Worm (Caenorhabditis elegans) whole organism, L2 larva: Measurements from ENCODE around the gene C09B9.1.
"Not testable (repeated sequence)": the region's sequence is repeated elsewhere in the genome, so short reads cannot be mapped to it uniquely, and the experiment has no call there.

ENCODE experiments used
- C34F6.9 ChIP-seq: fragments of 150-350 bp; optimal IDR thresholded peaks from 2 replicates; lab custom pipeline; 2014; ENCODE audit warnings: missing biosample characterization, missing genetic modification characterization
- F13H6.1 ChIP-seq: sonication (generic microtip); optimal IDR thresholded peaks from 2 replicates; lab custom pipeline; 2016; ENCODE audit warnings: missing genetic modification characterization, missing compliant biosample characterization
- R02D3.7 ChIP-seq: fragments of 150-350 bp; optimal IDR thresholded peaks from 2 replicates; lab custom pipeline; 2014; ENCODE audit warnings: missing biosample characterization, missing genetic modification characterization
- aly-2 ChIP-seq: fragments of 150-350 bp; optimal IDR thresholded peaks from 2 replicates; lab custom pipeline; 2014; ENCODE audit warnings: missing biosample characterization, missing genetic modification characterization
- ama-1 ChIP-seq: fragments of 150-350 bp; optimal IDR thresholded peaks from 2 replicates; lab custom pipeline; 2018; ENCODE audit warnings: inconsistent platforms
- blmp-1 ChIP-seq: sonication (generic microtip); optimal IDR thresholded peaks from 2 replicates; lab custom pipeline; 2017; ENCODE audit warnings: missing genetic modification characterization, mild to moderate bottlenecking, missing compliant biosample characterization, antibody characterized with exemption, moderate library complexity; ENCODE audit not compliant: insufficient read depth
- ceh-16 ChIP-seq: fragments of 150-350 bp; optimal IDR thresholded peaks from 2 replicates; lab custom pipeline; 2014; ENCODE audit warnings: missing biosample characterization, missing genetic modification characterization
- crh-2 ChIP-seq: sonication (generic microtip); optimal IDR thresholded peaks from 2 replicates; lab custom pipeline; 2017; ENCODE audit warnings: missing biosample characterization, missing genetic modification characterization
- dmd-4 ChIP-seq: sonication (generic microtip); optimal IDR thresholded peaks from 2 replicates; lab custom pipeline; 2017; ENCODE audit warnings: missing biosample characterization, missing genetic modification characterization
- elt-1 ChIP-seq: fragments of 150-350 bp; optimal IDR thresholded peaks from 2 replicates; lab custom pipeline; 2014; ENCODE audit warnings: missing biosample characterization, missing genetic modification characterization
- elt-3 ChIP-seq: sonication (generic microtip); optimal IDR thresholded peaks from 2 replicates; lab custom pipeline; 2017; ENCODE audit warnings: missing biosample characterization, missing genetic modification characterization
- fos-1 ChIP-seq: fragments of 150-350 bp; optimal IDR thresholded peaks from 2 replicates; lab custom pipeline; 2014; ENCODE audit warnings: missing biosample characterization, missing genetic modification characterization
- gmeb-1 ChIP-seq: fragments of 150-350 bp; optimal IDR thresholded peaks from 2 replicates; lab custom pipeline; 2014; ENCODE audit warnings: missing biosample characterization, missing genetic modification characterization
- lin-11 ChIP-seq: fragments of 150-350 bp; sonication (generic microtip); optimal IDR thresholded peaks from 2 replicates; lab custom pipeline; 2014; ENCODE audit warnings: missing biosample characterization, missing genetic modification characterization, inconsistent platforms, mixed read lengths
- lin-13 ChIP-seq: fragments of 150-350 bp; optimal IDR thresholded peaks from 2 replicates; lab custom pipeline; 2014; ENCODE audit warnings: missing biosample characterization, missing genetic modification reagents, missing genetic modification characterization
- lin-39 ChIP-seq: fragments of 150-350 bp; optimal IDR thresholded peaks from 2 replicates; lab custom pipeline; 2014; ENCODE audit warnings: missing biosample characterization, missing genetic modification reagents, missing genetic modification characterization
- lsy-2 ChIP-seq, 2 experiments: fragments of 150-350 bp in 1 of 2; sonication (generic microtip) in 1 of 2; optimal IDR thresholded peaks; 2 replicates each; lab custom pipeline; 2014 to 2017; ENCODE audit warnings: missing biosample characterization in 2 of 2, missing genetic modification characterization in 2 of 2
- mab-5 ChIP-seq: fragments of 150-350 bp; optimal IDR thresholded peaks from 2 replicates; lab custom pipeline; 2014; ENCODE audit warnings: missing biosample characterization, missing genetic modification characterization
- mbf-1 ChIP-seq: sonication (generic microtip); optimal IDR thresholded peaks from 2 replicates; lab custom pipeline; 2017; ENCODE audit warnings: missing biosample characterization, missing genetic modification characterization
- mdl-1 ChIP-seq, 2 experiments: fragments of 150-350 bp in 1 of 2; sonication (generic microtip) in 1 of 2; optimal IDR thresholded peaks; 2 replicates each; lab custom pipeline; 2017; ENCODE audit warnings: missing biosample characterization in 2 of 2, missing genetic modification characterization in 2 of 2
- nhr-10 ChIP-seq: sonication (generic microtip); optimal IDR thresholded peaks from 2 replicates; lab custom pipeline; 2017; ENCODE audit warnings: missing biosample characterization, missing genetic modification characterization
- nhr-11 ChIP-seq: fragments of 150-350 bp; optimal IDR thresholded peaks from 2 replicates; lab custom pipeline; 2014; ENCODE audit warnings: missing biosample characterization, missing genetic modification characterization
- nhr-12 ChIP-seq: fragments of 150-350 bp; optimal IDR thresholded peaks from 2 replicates; lab custom pipeline; 2014; ENCODE audit warnings: missing biosample characterization, missing genetic modification characterization
- nhr-21 ChIP-seq: fragments of 150-350 bp; optimal IDR thresholded peaks from 2 replicates; lab custom pipeline; 2014; ENCODE audit warnings: missing biosample characterization, missing genetic modification characterization
- nhr-237 ChIP-seq: fragments of 150-350 bp; optimal IDR thresholded peaks from 2 replicates; lab custom pipeline; 2014; ENCODE audit warnings: missing biosample characterization, missing genetic modification characterization
- nhr-25 ChIP-seq: fragments of 150-350 bp; sonication (generic microtip); optimal IDR thresholded peaks from 3 replicates; lab custom pipeline; 2014; ENCODE audit warnings: missing biosample characterization, missing genetic modification characterization
- nhr-6 ChIP-seq: fragments of 150-350 bp; optimal IDR thresholded peaks from 2 replicates; lab custom pipeline; 2014; ENCODE audit warnings: missing biosample characterization, missing genetic modification characterization
- nhr-77 ChIP-seq: fragments of 150-350 bp; optimal IDR thresholded peaks from 2 replicates; lab custom pipeline; 2014; ENCODE audit warnings: missing biosample characterization, missing genetic modification characterization
- skn-1 ChIP-seq: sonication (generic microtip); optimal IDR thresholded peaks from 2 replicates; lab custom pipeline; 2017; ENCODE audit warnings: missing biosample characterization, missing genetic modification characterization
- sma-3 ChIP-seq: sonication (generic microtip); optimal IDR thresholded peaks from 2 replicates; lab custom pipeline; 2016; ENCODE audit warnings: missing genetic modification reagents, missing genetic modification characterization, missing compliant biosample characterization
- sma-9 ChIP-seq, 2 experiments: fragments of 150-350 bp in 1 of 2; sonication (generic microtip) in 1 of 2; optimal IDR thresholded peaks; 2 replicates each; lab custom pipeline; 2014 to 2016; ENCODE audit warnings: missing genetic modification characterization in 2 of 2, mild to moderate bottlenecking in 1 of 2, missing biosample characterization in 1 of 2, missing compliant biosample characterization in 1 of 2, missing genetic modification reagents in 1 of 2, moderate library complexity in 1 of 2
- snpc-4 ChIP-seq: fragments of 150-350 bp; optimal IDR thresholded peaks from 2 replicates; lab custom pipeline; 2014; ENCODE audit warnings: missing biosample characterization, missing genetic modification characterization
- unc-55 ChIP-seq: fragments of 150-350 bp; sonication (generic microtip); optimal IDR thresholded peaks from 3 replicates; lab custom pipeline; 2014; ENCODE audit warnings: missing biosample characterization, missing genetic modification reagents, missing genetic modification characterization
- zag-1 ChIP-seq: fragments of 150-350 bp; optimal IDR thresholded peaks from 2 replicates; lab custom pipeline; 2014; ENCODE audit warnings: missing biosample characterization, missing genetic modification characterization
- ztf-1 ChIP-seq: fragments of 200-800 bp; sonication (Bioruptor generic); conservative IDR thresholded peaks from 2 replicates; pipeline ENCODE4 v1.3.6; 2022; ENCODE audit warnings: missing genetic modification characterization, missing compliant biosample characterization
- ztf-11 ChIP-seq: sonication (generic microtip); optimal IDR thresholded peaks from 2 replicates; lab custom pipeline; 2017; ENCODE audit warnings: missing biosample characterization, missing genetic modification characterization

Gene C09B9.1

DNA sequence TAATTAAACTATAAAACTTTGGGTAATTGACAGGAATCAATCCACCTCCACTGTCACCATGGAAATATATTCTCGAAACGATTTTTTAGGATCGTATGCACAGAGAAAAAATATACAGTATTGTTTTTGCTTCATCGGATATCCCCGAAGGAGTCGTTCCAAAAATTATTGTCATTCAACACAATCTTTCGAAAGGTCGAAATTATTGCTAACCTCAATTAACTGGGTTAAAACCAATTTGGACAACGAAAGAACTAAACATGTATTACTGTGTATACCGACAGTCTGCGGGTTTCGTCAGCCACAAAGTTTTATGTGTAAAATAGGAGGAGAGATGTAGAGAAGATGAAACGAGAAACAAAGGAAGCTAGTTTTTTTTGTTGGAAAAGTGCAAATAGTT is 25.7 kb downstream of the C09B9.1 start:
- TF ChIP-seq crh-2 (tag; lab: Kevin White, UChicago) = no peak
- no peak for TF ChIP-seq gmeb-1
- TF ChIP-seq ztf-11 (tag; lab: Kevin White, UChicago) = no peak
- no peak for TF ChIP-seq nhr-6
- TF ChIP-seq nhr-21 (tag; lab: Kevin White, UChicago) = peak; percentile 11
- TF ChIP-seq elt-1 (tag; lab: Kevin White, UChicago) = no peak
- peak; percentile 63 for TF ChIP-seq ama-1
- TF ChIP-seq sma-9 (GFP tag; optimal IDR thresholded peaks at IDR 0.05; lab: Kevin White, UChicago) = peak; percentile 28
- TF ChIP-seq sma-9 (tag; optimal IDR thresholded peaks at IDR 0.05; lab: Kevin White, UChicago) = no peak
- no peak for TF ChIP-seq aly-2 (tag; lab: Kevin White, UChicago)
- peak in 1 of 2 experiments; percentile 46 for TF ChIP-seq lsy-2 (tag; optimal IDR thresholded peaks at IDR 0.05; lab: Kevin White, UChicago)
- no peak for TF ChIP-seq mbf-1 (tag; lab: Kevin White, UChicago)
- TF ChIP-seq mdl-1 (tag; optimal IDR thresholded peaks at IDR 0.05; lab: Kevin White, UChicago) = no peak
- peak; percentile 30 for TF ChIP-seq lin-13
- peak; percentile 61 for TF ChIP-seq sma-3 (GFP tag; lab: Kevin White, UChicago)
- TF ChIP-seq nhr-237 = no peak
- TF ChIP-seq C34F6.9 (tag; lab: Kevin White, UChicago) = no peak
- no peak for TF ChIP-seq nhr-12 (tag; lab: Kevin White, UChicago)
- no peak for TF ChIP-seq fos-1 (tag; lab: Kevin White, UChicago)
- TF ChIP-seq zag-1 (tag; lab: Kevin White, UChicago) = no peak
- TF ChIP-seq skn-1 (tag; lab: Kevin White, UChicago) = no peak
- TF ChIP-seq nhr-77 (tag; lab: Kevin White, UChicago) = no peak
- TF ChIP-seq snpc-4 (tag; lab: Kevin White, UChicago) = peak; percentile 93
- no peak for TF ChIP-seq nhr-10 (tag; lab: Kevin White, UChicago)
- TF ChIP-seq elt-3 (tag; lab: Kevin White, UChicago) = no peak
- no peak for TF ChIP-seq mab-5 (tag; lab: Kevin White, UChicago)
- no peak for TF ChIP-seq F13H6.1 (tag; lab: Kevin White, UChicago)

- not testable (repeated sequence) for TF ChIP-seq sma-3 (GFP tag; lab: Kevin White, UChicago); lin-11 (tag; lab: Kevin White, UChicago); unc-55 (GFP tag; lab: Kevin White, UChicago)
These were observed 27.4 kb downstream of the C09B9.1 start, which contains the start of gene msp-53 for ce11 chrIV:5064961-5065360. msp-53 (minus strand) TSS chrIV:5065061.

ce11 chrIV:5066887-5067286 is 29.3 kb downstream of the C09B9.1 start, which contains the start of gene ttbk-2.2:
ttbk-2.2 (minus strand) TSS chrIV:5066987.
- not testable (repeated sequence) for TF ChIP-seq R02D3.7 (tag; lab: Kevin White, UChicago); nhr-237; sma-3 (GFP tag; lab: Kevin White, UChicago)

ce11 chrIV:5068541-5068940 is 31.0 kb downstream of the C09B9.1 start, which contains the start of the genes R13H9.6 and rmd-6:
R13H9.6 (minus strand) TSS chrIV:5068641.
rmd-6 (plus strand) TSS chrIV:5068845.
- TF ChIP-seq ceh-16 (tag; lab: Kevin White, UChicago); aly-2 (tag; lab: Kevin White, UChicago); sma-3 (GFP tag; lab: Kevin White, UChicago): not testable (repeated sequence)
- TF ChIP-seq, all 48 proteins: peak for 0; not testable (repeated sequence) for 48

ce11 chrIV:5070593-5070992 is 33.0 kb downstream of the C09B9.1 start, which contains the start of gene C02B10.6:
C02B10.6 (plus strand) TSS chrIV:5070893.
- not testable (repeated sequence) for TF ChIP-seq dmd-4 (tag; lab: Kevin White, UChicago); ztf-11 (tag; lab: Kevin White, UChicago); gmeb-1

DNA sequence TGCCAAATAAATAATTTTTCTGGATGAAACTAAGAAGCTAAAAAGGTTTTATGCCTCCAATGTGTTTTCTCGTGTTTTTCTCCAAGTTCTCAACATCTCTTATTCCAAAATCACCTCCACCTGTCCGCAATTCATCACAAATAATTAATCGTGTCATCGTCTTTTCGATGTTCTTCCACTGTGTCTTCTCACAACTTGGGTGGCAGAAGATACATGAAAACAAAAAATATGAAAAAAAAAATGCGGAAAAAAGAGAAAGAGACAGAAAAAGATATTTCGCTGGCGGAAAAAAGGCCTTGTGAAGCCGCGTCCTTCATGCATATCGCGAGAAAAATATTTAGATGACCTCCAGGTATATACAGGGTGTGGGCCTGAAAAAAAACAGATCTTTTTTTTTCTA is 36.2 kb downstream of the C09B9.1 start:
- no peak for TF ChIP-seq blmp-1 (tag; lab: Kevin White, UChicago)
- TF ChIP-seq elt-1 (tag; lab: Kevin White, UChicago) = no peak
- no peak for TF ChIP-seq lin-13
- no peak for TF ChIP-seq fos-1 (tag; lab: Kevin White, UChicago)
- no peak for TF ChIP-seq nhr-25
- TF ChIP-seq ama-1 = no peak
- TF ChIP-seq nhr-10 (tag; lab: Kevin White, UChicago) = no peak
- no peak for TF ChIP-seq ztf-1
- TF ChIP-seq gmeb-1 = no peak
- no peak for TF ChIP-seq mab-5 (tag; lab: Kevin White, UChicago)
- TF ChIP-seq mbf-1 (tag; lab: Kevin White, UChicago) = no peak
- no peak for TF ChIP-seq aly-2 (tag; lab: Kevin White, UChicago)
- TF ChIP-seq nhr-11 (tag; lab: Kevin White, UChicago) = no peak
- TF ChIP-seq lin-11 (tag; lab: Kevin White, UChicago) = no peak
- no peak for TF ChIP-seq lin-39
- no peak for TF ChIP-seq nhr-12 (tag; lab: Kevin White, UChicago)
- TF ChIP-seq ceh-16 (tag; lab: Kevin White, UChicago) = no peak
